Worm (Caenorhabditis elegans): ENCODE results near the gene F22B5.10.

- no peak for TF ChIP-seq mcd-1 (GFP tag; IDR thresholded peaks at IDR 0.05)
- no peak for TF ChIP-seq lir-1 (GFP tag; conservative IDR thresholded peaks at IDR 0.05)
- no peak for TF ChIP-seq F57C9.4 (tag; optimal IDR thresholded peaks at IDR 0.05)
- TF ChIP-seq repo-1 (tag; optimal IDR thresholded peaks at IDR 0.05): no peak
- no peak for TF ChIP-seq lin-26 (GFP tag; IDR thresholded peaks at IDR 0.05)
- TF ChIP-seq hsf-1 (GFP tag; IDR thresholded peaks at IDR 0.05): no peak
- TF ChIP-seq F49E8.2 (tag; optimal IDR thresholded peaks at IDR 0.05; ENCODE audit: insufficient read depth): no peak
- TF ChIP-seq attf-6 (GFP tag; IDR thresholded peaks at IDR 0.05): no peak
- no peak for TF ChIP-seq B0261.1 (tag; optimal IDR thresholded peaks at IDR 0.05)
- TF ChIP-seq ztf-6 (GFP tag; IDR thresholded peaks at IDR 0.05): no peak
These were observed at the start of gene F22B5.10 for ce11 chrII:8466874-8467273.

All from whole organism, young adult.